Worm (Caenorhabditis elegans) whole organism, L2 larva: ENCODE measurements around the gene H03E18.2.

Experiments used
- C34F6.9 ChIP-seq: fragments of 150-350 bp; optimal IDR thresholded peaks from 2 replicates; lab custom pipeline; 2014; ENCODE audit warnings: missing biosample characterization, missing genetic modification characterization
- F13H6.1 ChIP-seq: sonication (generic microtip); optimal IDR thresholded peaks from 2 replicates; lab custom pipeline; 2016; ENCODE audit warnings: missing genetic modification characterization, missing compliant biosample characterization
- R02D3.7 ChIP-seq: fragments of 150-350 bp; optimal IDR thresholded peaks from 2 replicates; lab custom pipeline; 2014; ENCODE audit warnings: missing biosample characterization, missing genetic modification characterization
- blmp-1 ChIP-seq: sonication (generic microtip); optimal IDR thresholded peaks from 2 replicates; lab custom pipeline; 2017; ENCODE audit warnings: missing genetic modification characterization, mild to moderate bottlenecking, missing compliant biosample characterization, antibody characterized with exemption, moderate library complexity; ENCODE audit not compliant: insufficient read depth
- ceh-16 ChIP-seq: fragments of 150-350 bp; optimal IDR thresholded peaks from 2 replicates; lab custom pipeline; 2014; ENCODE audit warnings: missing biosample characterization, missing genetic modification characterization
- ceh-82 ChIP-seq: fragments of 150-350 bp; optimal IDR thresholded peaks from 2 replicates; lab custom pipeline; 2014; ENCODE audit warnings: missing biosample characterization, missing genetic modification characterization
- crh-2 ChIP-seq: sonication (generic microtip); optimal IDR thresholded peaks from 2 replicates; lab custom pipeline; 2017; ENCODE audit warnings: missing biosample characterization, missing genetic modification characterization
- egl-27 ChIP-seq: sonication (generic microtip); optimal IDR thresholded peaks from 3 replicates; lab custom pipeline; 2017; ENCODE audit warnings: missing biosample characterization, missing genetic modification reagents, missing genetic modification characterization
- elt-1 ChIP-seq: fragments of 150-350 bp; optimal IDR thresholded peaks from 2 replicates; lab custom pipeline; 2014; ENCODE audit warnings: missing biosample characterization, missing genetic modification characterization
- gmeb-1 ChIP-seq: fragments of 150-350 bp; optimal IDR thresholded peaks from 2 replicates; lab custom pipeline; 2014; ENCODE audit warnings: missing biosample characterization, missing genetic modification characterization
- lin-11 ChIP-seq: fragments of 150-350 bp; sonication (generic microtip); optimal IDR thresholded peaks from 2 replicates; lab custom pipeline; 2014; ENCODE audit warnings: missing biosample characterization, missing genetic modification characterization, inconsistent platforms, mixed read lengths
- lin-13 ChIP-seq: fragments of 150-350 bp; optimal IDR thresholded peaks from 2 replicates; lab custom pipeline; 2014; ENCODE audit warnings: missing biosample characterization, missing genetic modification reagents, missing genetic modification characterization
- lin-39 ChIP-seq: fragments of 150-350 bp; optimal IDR thresholded peaks from 2 replicates; lab custom pipeline; 2014; ENCODE audit warnings: missing biosample characterization, missing genetic modification reagents, missing genetic modification characterization
- mab-5 ChIP-seq: fragments of 150-350 bp; optimal IDR thresholded peaks from 2 replicates; lab custom pipeline; 2014; ENCODE audit warnings: missing biosample characterization, missing genetic modification characterization
- mbf-1 ChIP-seq: sonication (generic microtip); optimal IDR thresholded peaks from 2 replicates; lab custom pipeline; 2017; ENCODE audit warnings: missing biosample characterization, missing genetic modification characterization
- nhr-12 ChIP-seq: fragments of 150-350 bp; optimal IDR thresholded peaks from 2 replicates; lab custom pipeline; 2014; ENCODE audit warnings: missing biosample characterization, missing genetic modification characterization
- nhr-21 ChIP-seq: fragments of 150-350 bp; optimal IDR thresholded peaks from 2 replicates; lab custom pipeline; 2014; ENCODE audit warnings: missing biosample characterization, missing genetic modification characterization
- nhr-23 ChIP-seq: fragments of 150-350 bp; optimal IDR thresholded peaks from 2 replicates; lab custom pipeline; 2014; ENCODE audit warnings: missing biosample characterization, missing genetic modification reagents, missing genetic modification characterization
- nhr-237 ChIP-seq: fragments of 150-350 bp; optimal IDR thresholded peaks from 2 replicates; lab custom pipeline; 2014; ENCODE audit warnings: missing biosample characterization, missing genetic modification characterization
- nhr-25 ChIP-seq: fragments of 150-350 bp; sonication (generic microtip); optimal IDR thresholded peaks from 3 replicates; lab custom pipeline; 2014; ENCODE audit warnings: missing biosample characterization, missing genetic modification characterization
- nhr-77 ChIP-seq: fragments of 150-350 bp; optimal IDR thresholded peaks from 2 replicates; lab custom pipeline; 2014; ENCODE audit warnings: missing biosample characterization, missing genetic modification characterization
- peb-1 ChIP-seq: fragments of 150-350 bp; optimal IDR thresholded peaks from 2 replicates; lab custom pipeline; 2014; ENCODE audit warnings: missing biosample characterization, missing genetic modification characterization
- skn-1 ChIP-seq: sonication (generic microtip); optimal IDR thresholded peaks from 2 replicates; lab custom pipeline; 2017; ENCODE audit warnings: missing biosample characterization, missing genetic modification characterization
- sma-3 ChIP-seq: sonication (generic microtip); optimal IDR thresholded peaks from 2 replicates; lab custom pipeline; 2016; ENCODE audit warnings: missing genetic modification reagents, missing genetic modification characterization, missing compliant biosample characterization
- sma-9 ChIP-seq, 2 experiments: fragments of 150-350 bp in 1 of 2; sonication (generic microtip) in 1 of 2; optimal IDR thresholded peaks; 2 replicates each; lab custom pipeline; 2014 to 2016; ENCODE audit warnings: missing genetic modification characterization in 2 of 2, mild to moderate bottlenecking in 1 of 2, missing biosample characterization in 1 of 2, missing compliant biosample characterization in 1 of 2, missing genetic modification reagents in 1 of 2, moderate library complexity in 1 of 2
- unc-39 ChIP-seq: fragments of 150-350 bp; optimal IDR thresholded peaks from 2 replicates; lab custom pipeline; 2014; ENCODE audit warnings: missing biosample characterization, missing genetic modification characterization
- unc-55 ChIP-seq: fragments of 150-350 bp; sonication (generic microtip); optimal IDR thresholded peaks from 3 replicates; lab custom pipeline; 2014; ENCODE audit warnings: missing biosample characterization, missing genetic modification reagents, missing genetic modification characterization
- unc-62 ChIP-seq: fragments of 150-350 bp; optimal IDR thresholded peaks from 2 replicates; lab custom pipeline; 2014; ENCODE audit warnings: missing biosample characterization, missing genetic modification reagents, missing genetic modification characterization
- ztf-1 ChIP-seq: fragments of 200-800 bp; sonication (Bioruptor generic); conservative IDR thresholded peaks from 2 replicates; pipeline ENCODE4 v1.3.6; 2022; ENCODE audit warnings: missing genetic modification characterization, missing compliant biosample characterization
- ztf-11 ChIP-seq: sonication (generic microtip); optimal IDR thresholded peaks from 2 replicates; lab custom pipeline; 2017; ENCODE audit warnings: missing biosample characterization, missing genetic modification characterization
- ztf-4 ChIP-seq: fragments of 150-350 bp; optimal IDR thresholded peaks from 2 replicates; lab custom pipeline; 2014; ENCODE audit warnings: missing biosample characterization, missing genetic modification characterization

H03E18.2 gene

ce11 chrX:8499721-8500120 is 20.6 kb downstream of the H03E18.2 start, which contains the start of gene grd-14:
Gene grd-14, plus strand, starts transcription at chrX:8500021.
- no peak for TF ChIP-seq skn-1 (tag; lab: Kevin White, UChicago)
- TF ChIP-seq ceh-82 (tag; lab: Kevin White, UChicago): no peak
- TF ChIP-seq nhr-12 (tag; lab: Kevin White, UChicago): no peak
- TF ChIP-seq elt-1 (tag; lab: Kevin White, UChicago): no peak
- peak; percentile 32 for TF ChIP-seq nhr-25 (tag; lab: Kevin White, UChicago)

DNA sequence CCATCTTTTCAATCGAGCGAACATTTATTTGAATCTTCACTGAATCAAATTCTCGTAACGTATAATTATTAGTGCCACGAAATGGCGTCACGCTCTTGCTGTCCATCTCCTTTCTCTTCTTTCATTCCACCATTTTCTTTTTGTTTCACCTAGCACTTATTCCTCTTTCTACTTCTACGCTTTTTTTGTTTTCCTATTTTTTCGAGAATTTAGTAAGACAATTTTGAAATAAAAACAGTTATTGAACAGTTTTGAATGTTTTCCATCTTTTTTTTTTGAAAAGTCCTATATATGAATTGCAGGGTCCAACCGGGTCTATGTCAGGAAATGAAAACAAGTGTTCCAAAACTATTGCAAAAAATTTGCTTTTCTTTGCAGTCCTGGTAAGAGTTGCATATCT is 25.3 kb downstream of the H03E18.2 start, which contains the start of gene T01B10.5:
TSS of gene T01B10.5 (plus strand) at position 301 of the 400 bp plus-strand sequence.
- no peak for TF ChIP-seq nhr-12 (tag; lab: Kevin White, UChicago)

DNA sequence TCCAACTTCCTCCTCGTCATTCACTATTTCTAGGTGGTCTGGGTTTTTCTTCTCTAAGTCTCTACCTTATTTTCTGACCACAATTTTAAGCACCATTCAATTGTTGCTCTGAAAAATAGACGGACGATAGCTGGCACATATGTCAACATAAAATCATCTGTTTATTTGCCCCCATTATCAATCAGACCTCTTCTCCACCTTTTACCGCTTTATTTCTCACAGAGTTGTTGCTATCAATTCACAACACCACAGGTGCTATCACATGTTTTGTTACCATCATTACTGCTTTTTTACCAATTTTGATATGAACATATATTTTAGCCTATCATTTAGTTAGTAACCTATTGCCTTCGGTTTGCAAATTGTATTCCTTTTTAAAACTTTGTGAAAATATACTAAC is 27.6 kb downstream of the H03E18.2 start:
- TF ChIP-seq crh-2 (tag; lab: Kevin White, UChicago): peak; percentile 14
- no peak for TF ChIP-seq nhr-21 (tag; lab: Kevin White, UChicago)

- no peak for TF ChIP-seq mab-5 (tag; lab: Kevin White, UChicago)
- no peak for TF ChIP-seq nhr-237 (tag; lab: Kevin White, UChicago)
- TF ChIP-seq ztf-1: no peak
- peak; percentile 13 for TF ChIP-seq C34F6.9 (tag; lab: Kevin White, UChicago)
- no peak for TF ChIP-seq unc-39 (tag; lab: Kevin White, UChicago)
- TF ChIP-seq unc-55 (GFP tag; lab: Kevin White, UChicago): peak; percentile 65
- no peak for TF ChIP-seq egl-27
- no peak for TF ChIP-seq F13H6.1 (tag; lab: Kevin White, UChicago)
- no peak for TF ChIP-seq ceh-16
- TF ChIP-seq elt-1 (tag; lab: Kevin White, UChicago): no peak
- TF ChIP-seq crh-2 (tag; lab: Kevin White, UChicago): no peak
- TF ChIP-seq sma-9 (GFP tag; optimal IDR thresholded peaks at IDR 0.05; lab: Kevin White, UChicago): no peak
- TF ChIP-seq sma-9 (tag; optimal IDR thresholded peaks at IDR 0.05; lab: Kevin White, UChicago): no peak
- no peak for TF ChIP-seq sma-3 (GFP tag; lab: Kevin White, UChicago)
These were observed 30.4 kb downstream of the H03E18.2 start for ce11 chrX:8489886-8490285.

ce11 chrX:8489415-8489814 is 30.9 kb downstream of the H03E18.2 start:
- TF ChIP-seq ztf-4 (tag; lab: Kevin White, UChicago) (no peak), skn-1 (tag; lab: Kevin White, UChicago) (no peak), ztf-11 (tag; lab: Kevin White, UChicago) (no peak), nhr-77 (tag; lab: Kevin White, UChicago) (no peak), peb-1 (tag; lab: Kevin White, UChicago) (no peak), mbf-1 (tag; lab: Kevin White, UChicago) (no peak), sma-9 (GFP tag; optimal IDR thresholded peaks at IDR 0.05; lab: Kevin White, UChicago) (no peak), sma-9 (tag; optimal IDR thresholded peaks at IDR 0.05; lab: Kevin White, UChicago) (no peak), R02D3.7 (tag; lab: Kevin White, UChicago) (no peak), ceh-82 (tag; lab: Kevin White, UChicago) (no peak), lin-11 (tag; lab: Kevin White, UChicago) (no peak), nhr-237 (tag; lab: Kevin White, UChicago) (no peak), ceh-16 (no peak), ztf-1 (no peak), lin-39 (no peak), gmeb-1 (tag; lab: Kevin White, UChicago) (no peak), unc-62 (GFP tag; lab: Kevin White, UChicago) (no peak), nhr-23 (tag; lab: Kevin White, UChicago) (no peak)
- TF ChIP-seq, all 48 proteins: peak for 0

- TF ChIP-seq blmp-1 (tag; lab: Kevin White, UChicago) (no peak), ztf-11 (tag; lab: Kevin White, UChicago) (no peak), lin-13 (GFP tag; lab: Kevin White, UChicago) (no peak), nhr-237 (tag; lab: Kevin White, UChicago) (no peak), nhr-21 (tag; lab: Kevin White, UChicago) (peak; percentile 63)
These were observed 34.9 kb downstream of the H03E18.2 start for ce11 chrX:8485392-8485791.
